Fruit fly (Drosophila melanogaster): Measurements from ENCODE around the gene ND-B17.
"Not testable (repeated sequence)": the region's sequence is repeated elsewhere in the genome, so short reads cannot be mapped to it uniquely, and the experiment has no call there.

- TF ChIP-seq OdsH, ey, lola, Dfd, sv (GFP tag; optimal IDR thresholded peaks at IDR 0.05): not testable (repeated sequence)
Observed at dm6 chr2L:15710999-15711398, 39.9 kb downstream of the ND-B17 start, which contains the start of gene CG43924.

Data from whole organism, wandering third instar larva.